Worm (Caenorhabditis elegans) whole organism, L2 larva: ENCODE data around the gene T19D12.1.

Experiments
- C34F6.9 ChIP-seq: fragments of 150-350 bp; optimal IDR thresholded peaks from 2 replicates; lab custom pipeline; 2014; ENCODE audit warnings: missing biosample characterization, missing genetic modification characterization
- F13H6.1 ChIP-seq: sonication (generic microtip); optimal IDR thresholded peaks from 2 replicates; lab custom pipeline; 2016; ENCODE audit warnings: missing genetic modification characterization, missing compliant biosample characterization
- R02D3.7 ChIP-seq: fragments of 150-350 bp; optimal IDR thresholded peaks from 2 replicates; lab custom pipeline; 2014; ENCODE audit warnings: missing biosample characterization, missing genetic modification characterization
- Y55F3AM.14 ChIP-seq: fragments of 200-800 bp; sonication (Bioruptor generic); optimal IDR thresholded peaks from 2 replicates; lab custom pipeline; 2018; ENCODE audit warnings: mild to moderate bottlenecking, missing genetic modification characterization, missing compliant biosample characterization
- alr-1 ChIP-seq: fragments of 150-350 bp; optimal IDR thresholded peaks from 2 replicates; lab custom pipeline; 2014; ENCODE audit warnings: missing biosample characterization, missing genetic modification characterization
- aly-2 ChIP-seq: fragments of 150-350 bp; optimal IDR thresholded peaks from 2 replicates; lab custom pipeline; 2014; ENCODE audit warnings: missing biosample characterization, missing genetic modification characterization
- ama-1 ChIP-seq: fragments of 150-350 bp; optimal IDR thresholded peaks from 2 replicates; lab custom pipeline; 2018; ENCODE audit warnings: inconsistent platforms
- blmp-1 ChIP-seq: sonication (generic microtip); optimal IDR thresholded peaks from 2 replicates; lab custom pipeline; 2017; ENCODE audit warnings: missing genetic modification characterization, mild to moderate bottlenecking, missing compliant biosample characterization, antibody characterized with exemption, moderate library complexity; ENCODE audit not compliant: insufficient read depth
- ceh-16 ChIP-seq: fragments of 150-350 bp; optimal IDR thresholded peaks from 2 replicates; lab custom pipeline; 2014; ENCODE audit warnings: missing biosample characterization, missing genetic modification characterization
- ceh-82 ChIP-seq: fragments of 150-350 bp; optimal IDR thresholded peaks from 2 replicates; lab custom pipeline; 2014; ENCODE audit warnings: missing biosample characterization, missing genetic modification characterization
- crh-2 ChIP-seq: sonication (generic microtip); optimal IDR thresholded peaks from 2 replicates; lab custom pipeline; 2017; ENCODE audit warnings: missing biosample characterization, missing genetic modification characterization
- dmd-4 ChIP-seq: sonication (generic microtip); optimal IDR thresholded peaks from 2 replicates; lab custom pipeline; 2017; ENCODE audit warnings: missing biosample characterization, missing genetic modification characterization
- egl-27 ChIP-seq: sonication (generic microtip); optimal IDR thresholded peaks from 3 replicates; lab custom pipeline; 2017; ENCODE audit warnings: missing biosample characterization, missing genetic modification reagents, missing genetic modification characterization
- elt-3 ChIP-seq: sonication (generic microtip); optimal IDR thresholded peaks from 2 replicates; lab custom pipeline; 2017; ENCODE audit warnings: missing biosample characterization, missing genetic modification characterization
- fos-1 ChIP-seq: fragments of 150-350 bp; optimal IDR thresholded peaks from 2 replicates; lab custom pipeline; 2014; ENCODE audit warnings: missing biosample characterization, missing genetic modification characterization
- lin-11 ChIP-seq: fragments of 150-350 bp; sonication (generic microtip); optimal IDR thresholded peaks from 2 replicates; lab custom pipeline; 2014; ENCODE audit warnings: missing biosample characterization, missing genetic modification characterization, inconsistent platforms, mixed read lengths
- lin-13 ChIP-seq: fragments of 150-350 bp; optimal IDR thresholded peaks from 2 replicates; lab custom pipeline; 2014; ENCODE audit warnings: missing biosample characterization, missing genetic modification reagents, missing genetic modification characterization
- lin-39 ChIP-seq: fragments of 150-350 bp; optimal IDR thresholded peaks from 2 replicates; lab custom pipeline; 2014; ENCODE audit warnings: missing biosample characterization, missing genetic modification reagents, missing genetic modification characterization
- lsy-2 ChIP-seq, 2 experiments: fragments of 150-350 bp in 1 of 2; sonication (generic microtip) in 1 of 2; optimal IDR thresholded peaks; 2 replicates each; lab custom pipeline; 2014 to 2017; ENCODE audit warnings: missing biosample characterization in 2 of 2, missing genetic modification characterization in 2 of 2
- mbf-1 ChIP-seq: sonication (generic microtip); optimal IDR thresholded peaks from 2 replicates; lab custom pipeline; 2017; ENCODE audit warnings: missing biosample characterization, missing genetic modification characterization
- mdl-1 ChIP-seq, 2 experiments: fragments of 150-350 bp in 1 of 2; sonication (generic microtip) in 1 of 2; optimal IDR thresholded peaks; 2 replicates each; lab custom pipeline; 2017; ENCODE audit warnings: missing biosample characterization in 2 of 2, missing genetic modification characterization in 2 of 2
- nhr-10 ChIP-seq: sonication (generic microtip); optimal IDR thresholded peaks from 2 replicates; lab custom pipeline; 2017; ENCODE audit warnings: missing biosample characterization, missing genetic modification characterization
- nhr-11 ChIP-seq: fragments of 150-350 bp; optimal IDR thresholded peaks from 2 replicates; lab custom pipeline; 2014; ENCODE audit warnings: missing biosample characterization, missing genetic modification characterization
- nhr-12 ChIP-seq: fragments of 150-350 bp; optimal IDR thresholded peaks from 2 replicates; lab custom pipeline; 2014; ENCODE audit warnings: missing biosample characterization, missing genetic modification characterization
- nhr-129 ChIP-seq: fragments of 150-350 bp; optimal IDR thresholded peaks from 2 replicates; lab custom pipeline; 2014; ENCODE audit warnings: missing biosample characterization, missing genetic modification characterization
- nhr-23 ChIP-seq: fragments of 150-350 bp; optimal IDR thresholded peaks from 2 replicates; lab custom pipeline; 2014; ENCODE audit warnings: missing biosample characterization, missing genetic modification reagents, missing genetic modification characterization
- nhr-237 ChIP-seq: fragments of 150-350 bp; optimal IDR thresholded peaks from 2 replicates; lab custom pipeline; 2014; ENCODE audit warnings: missing biosample characterization, missing genetic modification characterization
- nhr-25 ChIP-seq: fragments of 150-350 bp; sonication (generic microtip); optimal IDR thresholded peaks from 3 replicates; lab custom pipeline; 2014; ENCODE audit warnings: missing biosample characterization, missing genetic modification characterization
- nhr-77 ChIP-seq: fragments of 150-350 bp; optimal IDR thresholded peaks from 2 replicates; lab custom pipeline; 2014; ENCODE audit warnings: missing biosample characterization, missing genetic modification characterization
- peb-1 ChIP-seq: fragments of 150-350 bp; optimal IDR thresholded peaks from 2 replicates; lab custom pipeline; 2014; ENCODE audit warnings: missing biosample characterization, missing genetic modification characterization
- sem-4 ChIP-seq: fragments of 150-350 bp; optimal IDR thresholded peaks from 2 replicates; lab custom pipeline; 2014; ENCODE audit warnings: missing biosample characterization, missing genetic modification reagents, missing genetic modification characterization
- skn-1 ChIP-seq: sonication (generic microtip); optimal IDR thresholded peaks from 2 replicates; lab custom pipeline; 2017; ENCODE audit warnings: missing biosample characterization, missing genetic modification characterization
- sma-3 ChIP-seq: sonication (generic microtip); optimal IDR thresholded peaks from 2 replicates; lab custom pipeline; 2016; ENCODE audit warnings: missing genetic modification reagents, missing genetic modification characterization, missing compliant biosample characterization
- sma-9 ChIP-seq, 2 experiments: fragments of 150-350 bp in 1 of 2; sonication (generic microtip) in 1 of 2; optimal IDR thresholded peaks; 2 replicates each; lab custom pipeline; 2014 to 2016; ENCODE audit warnings: missing genetic modification characterization in 2 of 2, mild to moderate bottlenecking in 1 of 2, missing biosample characterization in 1 of 2, missing compliant biosample characterization in 1 of 2, missing genetic modification reagents in 1 of 2, moderate library complexity in 1 of 2
- snpc-4 ChIP-seq: fragments of 150-350 bp; optimal IDR thresholded peaks from 2 replicates; lab custom pipeline; 2014; ENCODE audit warnings: missing biosample characterization, missing genetic modification characterization
- unc-39 ChIP-seq: fragments of 150-350 bp; optimal IDR thresholded peaks from 2 replicates; lab custom pipeline; 2014; ENCODE audit warnings: missing biosample characterization, missing genetic modification characterization
- unc-55 ChIP-seq: fragments of 150-350 bp; sonication (generic microtip); optimal IDR thresholded peaks from 3 replicates; lab custom pipeline; 2014; ENCODE audit warnings: missing biosample characterization, missing genetic modification reagents, missing genetic modification characterization
- unc-62 ChIP-seq: fragments of 150-350 bp; optimal IDR thresholded peaks from 2 replicates; lab custom pipeline; 2014; ENCODE audit warnings: missing biosample characterization, missing genetic modification reagents, missing genetic modification characterization
- zag-1 ChIP-seq: fragments of 150-350 bp; optimal IDR thresholded peaks from 2 replicates; lab custom pipeline; 2014; ENCODE audit warnings: missing biosample characterization, missing genetic modification characterization
- ztf-1 ChIP-seq: fragments of 200-800 bp; sonication (Bioruptor generic); conservative IDR thresholded peaks from 2 replicates; pipeline ENCODE4 v1.3.6; 2022; ENCODE audit warnings: missing genetic modification characterization, missing compliant biosample characterization

Gene T19D12.1

DNA sequence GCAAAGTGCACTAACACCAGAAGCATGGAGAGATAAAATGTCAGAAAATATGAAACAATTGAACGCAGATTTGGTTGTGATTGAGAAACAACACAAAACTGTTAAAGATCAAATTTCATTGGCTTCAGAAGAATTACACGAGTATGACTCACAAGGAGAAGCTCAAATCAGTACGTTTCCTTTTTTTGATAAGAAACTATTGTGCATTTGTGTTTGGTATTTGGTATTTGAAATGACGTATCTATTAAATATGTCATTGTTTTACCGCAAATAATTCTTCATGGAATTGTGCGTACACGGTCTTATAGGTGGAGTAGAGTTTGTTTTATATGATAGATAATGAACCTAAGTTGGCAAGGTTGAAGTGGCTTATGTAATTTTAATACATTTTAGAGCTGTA is 14.8 kb downstream of the T19D12.1 start:
- TF ChIP-seq unc-62 (GFP tag; lab: Kevin White, UChicago) (no peak), unc-55 (GFP tag; lab: Kevin White, UChicago) (no peak), nhr-11 (tag; lab: Kevin White, UChicago) (no peak), crh-2 (tag; lab: Kevin White, UChicago) (peak; percentile 13), snpc-4 (tag; lab: Kevin White, UChicago) (no peak), sma-9 (GFP tag; optimal IDR thresholded peaks at IDR 0.05; lab: Kevin White, UChicago) (peak; percentile 6), sma-9 (tag; optimal IDR thresholded peaks at IDR 0.05; lab: Kevin White, UChicago) (no peak), fos-1 (tag; lab: Kevin White, UChicago) (peak; percentile 94), Y55F3AM.14 (GFP tag; lab: Kevin White, UChicago) (no peak)

DNA sequence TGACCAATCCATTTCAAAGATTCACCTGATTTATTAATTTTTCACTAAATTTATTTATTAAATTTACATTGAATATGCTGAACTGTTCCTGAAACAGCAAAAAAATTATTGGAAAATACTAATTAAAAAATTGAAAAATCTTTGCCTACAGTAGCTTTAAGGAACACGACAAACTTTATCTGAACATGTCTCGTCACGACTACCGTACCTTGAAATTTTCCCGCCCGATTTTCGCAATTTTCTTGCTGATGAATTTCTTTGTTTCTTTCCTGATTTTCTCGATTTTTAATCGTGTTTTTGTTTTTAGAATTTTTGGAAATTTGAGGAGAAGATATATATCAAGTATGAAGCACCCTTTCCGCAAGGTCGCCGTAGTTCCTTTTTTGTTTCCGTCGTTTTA is 16.2 kb downstream of the T19D12.1 start:
- TF ChIP-seq ama-1 = no peak

DNA sequence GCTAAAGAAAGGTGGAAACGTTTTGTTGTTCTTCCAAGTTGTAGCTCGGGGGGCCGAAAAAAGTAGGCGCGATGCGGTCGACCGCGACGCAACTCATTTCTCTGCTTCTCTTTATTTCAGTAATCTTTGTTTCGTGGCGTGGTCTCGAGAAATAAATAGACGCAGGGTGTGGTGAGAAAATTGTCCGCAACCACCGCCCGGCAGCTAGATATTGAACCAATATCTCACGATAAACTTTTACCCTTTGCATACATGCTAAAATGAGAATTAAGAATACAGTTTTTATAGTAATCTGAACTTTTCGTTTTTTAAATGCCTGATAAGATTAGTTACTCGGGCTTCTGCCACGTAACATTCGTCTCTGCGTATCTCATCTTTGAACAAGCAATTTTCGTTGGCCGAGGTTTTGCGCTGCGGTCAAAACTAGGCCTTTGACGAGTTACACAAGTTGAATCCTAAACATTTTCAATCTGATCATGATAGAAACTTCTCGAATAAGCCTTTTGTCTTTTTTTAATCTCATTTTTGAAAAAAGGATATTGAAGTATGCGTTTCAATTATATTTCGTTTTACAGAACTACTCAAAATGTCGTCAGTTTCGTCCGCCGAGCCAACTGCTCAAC is 17.1 kb downstream of the T19D12.1 start, which contains the start of gene gyf-1:
Gene gyf-1, plus strand, starts transcription at position 573 of the 623 bp plus-strand sequence.
- TF ChIP-seq lin-13 = no peak
- TF ChIP-seq ceh-16 (tag; lab: Kevin White, UChicago) = no peak
- no peak for TF ChIP-seq R02D3.7 (tag; lab: Kevin White, UChicago)
- TF ChIP-seq peb-1 (tag; lab: Kevin White, UChicago) = no peak
- no peak for TF ChIP-seq nhr-10 (tag; lab: Kevin White, UChicago)
- no peak for TF ChIP-seq sma-9 (GFP tag; optimal IDR thresholded peaks at IDR 0.05; lab: Kevin White, UChicago)
- TF ChIP-seq sma-9 (tag; optimal IDR thresholded peaks at IDR 0.05; lab: Kevin White, UChicago) = no peak
- TF ChIP-seq nhr-12 (tag; lab: Kevin White, UChicago) = no peak
- no peak for TF ChIP-seq aly-2 (tag; lab: Kevin White, UChicago)
- TF ChIP-seq crh-2 (tag; lab: Kevin White, UChicago) = peak; percentile 61
- no peak for TF ChIP-seq sma-3 (GFP tag; lab: Kevin White, UChicago)
- no peak for TF ChIP-seq dmd-4 (tag; lab: Kevin White, UChicago)
- no peak for TF ChIP-seq ceh-82 (tag; lab: Kevin White, UChicago)
- TF ChIP-seq unc-55 (GFP tag; lab: Kevin White, UChicago) = peak; percentile 43
- TF ChIP-seq lin-39 (tag; lab: Kevin White, UChicago) = no peak
- no peak for TF ChIP-seq unc-62 (GFP tag; lab: Kevin White, UChicago)
- no peak for TF ChIP-seq nhr-11 (tag; lab: Kevin White, UChicago)
- no peak for TF ChIP-seq elt-3 (tag; lab: Kevin White, UChicago)
- peak; percentile 14 for TF ChIP-seq lin-11
- TF ChIP-seq fos-1 (tag; lab: Kevin White, UChicago) = peak; percentile 44
- no peak for TF ChIP-seq blmp-1
- TF ChIP-seq nhr-77 (tag; lab: Kevin White, UChicago) = no peak
- TF ChIP-seq nhr-237 (tag; lab: Kevin White, UChicago) = no peak
- peak; percentile 34 for TF ChIP-seq F13H6.1 (tag; lab: Kevin White, UChicago)
- TF ChIP-seq mdl-1 (tag; optimal IDR thresholded peaks at IDR 0.05; lab: Kevin White, UChicago) = no peak
- TF ChIP-seq ztf-1 (GFP tag; lab: Robert Waterston, UW) = no peak
- no peak for TF ChIP-seq egl-27 (tag; lab: Kevin White, UChicago)
- no peak for TF ChIP-seq sem-4 (tag; lab: Kevin White, UChicago)
- TF ChIP-seq snpc-4 (tag; lab: Kevin White, UChicago) = peak; percentile 21
- no peak for TF ChIP-seq zag-1 (tag; lab: Kevin White, UChicago)
- no peak for TF ChIP-seq unc-39
- TF ChIP-seq nhr-129 (tag; lab: Kevin White, UChicago) = peak; percentile 31
- no peak for TF ChIP-seq nhr-25 (tag; lab: Kevin White, UChicago)
- TF ChIP-seq C34F6.9 (tag; lab: Kevin White, UChicago) = peak; percentile 47
- TF ChIP-seq alr-1 (tag; lab: Kevin White, UChicago) = no peak
- no peak for TF ChIP-seq nhr-23 (tag; lab: Kevin White, UChicago)
- no peak for TF ChIP-seq Y55F3AM.14 (GFP tag; lab: Kevin White, UChicago)
- TF ChIP-seq skn-1 (tag; lab: Kevin White, UChicago) = no peak
- TF ChIP-seq lsy-2 (tag; optimal IDR thresholded peaks at IDR 0.05; lab: Kevin White, UChicago) = peak in 1 of 2 experiments; percentile 51
- TF ChIP-seq mbf-1 = no peak
